Worm (Caenorhabditis elegans) whole organism, L1 larva: ENCODE data around the gene Y102A5C.2.

Source experiments
- C04F5.9 ChIP-seq: sonication (generic microtip); optimal IDR thresholded peaks from 2 replicates; lab custom pipeline; 2016; ENCODE audit warnings: missing genetic modification characterization, missing compliant biosample characterization
- C16A3.4 ChIP-seq: fragments of 150-350 bp; optimal IDR thresholded peaks from 2 replicates; lab custom pipeline; 2014; ENCODE audit warnings: missing biosample characterization, missing genetic modification characterization
- F16B12.6 ChIP-seq: fragments of 150-350 bp; optimal IDR thresholded peaks from 2 replicates; lab custom pipeline; 2014; ENCODE audit warnings: missing biosample characterization, missing genetic modification characterization
- aly-2 ChIP-seq: fragments of 150-350 bp; optimal IDR thresholded peaks from 2 replicates; lab custom pipeline; 2014; ENCODE audit warnings: missing biosample characterization, missing genetic modification characterization
- blmp-1 ChIP-seq: fragments of 150-350 bp; optimal IDR thresholded peaks from 2 replicates; lab custom pipeline; 2014; ENCODE audit warnings: missing biosample characterization, missing genetic modification characterization
- ceh-63 ChIP-seq: fragments of 200-800 bp; sonication (Bioruptor generic); optimal IDR thresholded peaks from 2 replicates; lab custom pipeline; 2018; ENCODE audit warnings: mild to moderate bottlenecking, missing genetic modification characterization, missing compliant biosample characterization
- ceh-8 ChIP-seq: fragments of 200-800 bp; sonication (Bioruptor generic); optimal IDR thresholded peaks from 2 replicates; lab custom pipeline; 2018; ENCODE audit warnings: mild to moderate bottlenecking, missing genetic modification characterization, moderate library complexity, missing compliant biosample characterization
- ceh-82 ChIP-seq, 3 experiments: fragments of 150-350 bp in 1 of 3; sonication (generic microtip) in 2 of 3; optimal IDR thresholded peaks; 2 replicates each; lab custom pipeline; 2014 to 2017; ENCODE audit warnings: missing biosample characterization in 3 of 3, missing genetic modification characterization in 3 of 3
- ceh-88 ChIP-seq: fragments of 200-800 bp; sonication (Bioruptor generic); IDR thresholded peaks from 2 replicates; pipeline ENCODE4 v1.3.6; 2022; ENCODE audit warnings: missing genetic modification characterization, missing compliant biosample characterization
- ceh-90 ChIP-seq: sonication (generic microtip); optimal IDR thresholded peaks from 2 replicates; lab custom pipeline; 2016; ENCODE audit warnings: missing genetic modification characterization, missing compliant biosample characterization
- ces-1 ChIP-seq: fragments of 150-350 bp; optimal IDR thresholded peaks from 2 replicates; lab custom pipeline; 2014; ENCODE audit warnings: missing biosample characterization, missing genetic modification reagents, missing genetic modification characterization
- dpl-1 ChIP-seq, 3 experiments: fragments of 150-350 bp in 2 of 3; sonication (generic microtip) in 1 of 3; optimal IDR thresholded peaks; 2 replicates each; lab custom pipeline; 2014 to 2017; ENCODE audit warnings: missing biosample characterization in 3 of 3, missing genetic modification characterization in 3 of 3, missing genetic modification reagents in 3 of 3
- dsc-1 ChIP-seq: sonication (generic microtip); optimal IDR thresholded peaks from 2 replicates; lab custom pipeline; 2016; ENCODE audit warnings: mild to moderate bottlenecking, missing genetic modification characterization, missing compliant biosample characterization
- efl-1 ChIP-seq, 4 experiments: fragments of 150-350 bp; optimal IDR thresholded peaks in 3 of 4; peaks in 1 of 4; 1 replicate in 1 of 4; 2 replicates in 3 of 4; lab custom pipeline; 2014; ENCODE audit warnings: missing biosample characterization in 2 of 4, missing genetic modification characterization in 2 of 4, missing genetic modification reagents in 2 of 4
- egl-13 ChIP-seq: sonication (generic microtip); optimal IDR thresholded peaks from 2 replicates; lab custom pipeline; 2016; ENCODE audit warnings: missing genotype, missing genetic modification reagents, missing genetic modification characterization, missing compliant biosample characterization
- ets-5 ChIP-seq: fragments of 200-800 bp; sonication (Bioruptor generic); IDR thresholded peaks from 2 replicates; pipeline ENCODE4 v1.3.6; 2022; ENCODE audit warnings: missing genetic modification characterization, missing compliant biosample characterization
- fkh-10 ChIP-seq: sonication (generic microtip); optimal IDR thresholded peaks from 2 replicates; lab custom pipeline; 2017; ENCODE audit warnings: missing biosample characterization, missing genetic modification reagents, missing genetic modification characterization
- fkh-8 ChIP-seq: sonication (generic microtip); optimal IDR thresholded peaks from 2 replicates; lab custom pipeline; 2016; ENCODE audit warnings: mild to moderate bottlenecking, missing genetic modification characterization, missing compliant biosample characterization
- grh-1 ChIP-seq: fragments of 200-800 bp; sonication (Bioruptor generic); IDR thresholded peaks from 2 replicates; pipeline ENCODE4 v1.3.6; 2022; ENCODE audit warnings: missing genetic modification reagents, missing genetic modification characterization, missing compliant biosample characterization
- irx-1 ChIP-seq: sonication (generic microtip); optimal IDR thresholded peaks from 2 replicates; lab custom pipeline; 2016; ENCODE audit warnings: missing genetic modification characterization, missing compliant biosample characterization
- isw-1 ChIP-seq: fragments of 200-800 bp; sonication (Bioruptor generic); IDR thresholded peaks from 2 replicates; pipeline ENCODE4 v1.3.6; 2022; ENCODE audit warnings: missing genetic modification characterization, missing compliant biosample characterization
- jun-1 ChIP-seq: fragments of 150-350 bp; optimal IDR thresholded peaks from 2 replicates; lab custom pipeline; 2014; ENCODE audit warnings: missing biosample characterization, missing genetic modification reagents, missing genetic modification characterization
- lin-13 ChIP-seq: fragments of 150-350 bp; optimal IDR thresholded peaks from 2 replicates; lab custom pipeline; 2014; ENCODE audit warnings: missing biosample characterization, missing genetic modification reagents, missing genetic modification characterization
- lin-39 ChIP-seq: fragments of 150-350 bp; optimal IDR thresholded peaks from 2 replicates; lab custom pipeline; 2014; ENCODE audit warnings: missing biosample characterization, missing genetic modification reagents, missing genetic modification characterization
- lsy-2 ChIP-seq, 2 experiments: fragments of 150-350 bp; optimal IDR thresholded peaks; 2 replicates each; lab custom pipeline; 2014; ENCODE audit warnings: missing biosample characterization in 2 of 2, missing genetic modification characterization in 2 of 2
- mab-9 ChIP-seq: fragments of 200-800 bp; sonication (Bioruptor generic); IDR thresholded peaks from 2 replicates; pipeline ENCODE4 v1.3.6; 2022; ENCODE audit warnings: missing genetic modification reagents, missing genetic modification characterization, missing compliant biosample characterization
- mdl-1 ChIP-seq, 2 experiments: fragments of 150-350 bp; optimal IDR thresholded peaks; 2 replicates each; lab custom pipeline; 2014 to 2017; ENCODE audit warnings: missing biosample characterization in 2 of 2, missing genetic modification characterization in 2 of 2, inconsistent platforms in 1 of 2
- mep-1 ChIP-seq: fragments of 150-350 bp; optimal IDR thresholded peaks from 2 replicates; lab custom pipeline; 2014; ENCODE audit warnings: missing biosample characterization, missing genetic modification characterization
- nhr-11 ChIP-seq: fragments of 150-350 bp; optimal IDR thresholded peaks from 2 replicates; lab custom pipeline; 2014; ENCODE audit warnings: missing biosample characterization, missing genetic modification characterization
- nhr-12 ChIP-seq: sonication (generic microtip); optimal IDR thresholded peaks from 2 replicates; lab custom pipeline; 2017; ENCODE audit warnings: missing biosample characterization, missing genetic modification characterization
- nhr-19 ChIP-seq: fragments of 200-800 bp; sonication (Bioruptor generic); conservative IDR thresholded peaks from 2 replicates; pipeline ENCODE4 v1.3.6; 2022; ENCODE audit warnings: missing genetic modification characterization, missing compliant biosample characterization
- nhr-237 ChIP-seq: fragments of 150-350 bp; optimal IDR thresholded peaks from 2 replicates; lab custom pipeline; 2014; ENCODE audit warnings: missing biosample characterization, missing genetic modification characterization
- nhr-28 ChIP-seq: fragments of 150-350 bp; optimal IDR thresholded peaks from 2 replicates; lab custom pipeline; 2014; ENCODE audit warnings: missing biosample characterization, missing genetic modification characterization
- nhr-85 ChIP-seq: sonication (generic microtip); peaks from one replicate; lab custom pipeline; 2016; ENCODE audit warnings: missing genetic modification characterization, inconsistent platforms, missing compliant biosample characterization
- pag-3 ChIP-seq: sonication (generic microtip); optimal IDR thresholded peaks from 2 replicates; lab custom pipeline; 2017; ENCODE audit warnings: missing genetic modification characterization, mild to moderate bottlenecking, missing compliant biosample characterization, antibody characterized with exemption, borderline replicate concordance; ENCODE audit not compliant: insufficient read depth
- sptf-1 ChIP-seq: fragments of 150-350 bp; optimal IDR thresholded peaks from 2 replicates; lab custom pipeline; 2014; ENCODE audit warnings: missing biosample characterization, missing genetic modification characterization
- tbx-2 ChIP-seq: sonication (generic microtip); optimal IDR thresholded peaks from 2 replicates; lab custom pipeline; 2016; ENCODE audit warnings: missing genetic modification characterization, missing compliant biosample characterization
- unc-130 ChIP-seq: fragments of 150-350 bp; optimal IDR thresholded peaks from 2 replicates; lab custom pipeline; 2017; ENCODE audit warnings: missing biosample characterization, missing genetic modification characterization, inconsistent platforms
- unc-30 ChIP-seq: sonication (generic microtip); optimal IDR thresholded peaks from 2 replicates; lab custom pipeline; 2017; ENCODE audit warnings: missing biosample characterization, missing genetic modification characterization
- unc-98 ChIP-seq: fragments of 200-800 bp; sonication (Bioruptor generic); IDR thresholded peaks from 2 replicates; pipeline ENCODE4 v1.3.6; 2022; ENCODE audit warnings: missing genetic modification characterization, missing compliant biosample characterization
- vab-15 ChIP-seq: sonication (generic microtip); optimal IDR thresholded peaks from 2 replicates; lab custom pipeline; 2017; ENCODE audit warnings: missing genotype, mild to moderate bottlenecking, missing genetic modification characterization, missing compliant biosample characterization
- zag-1 ChIP-seq: fragments of 150-350 bp; optimal IDR thresholded peaks from 2 replicates; lab custom pipeline; 2014; ENCODE audit warnings: missing biosample characterization, missing genetic modification characterization

The Y102A5C.2 gene

DNA sequence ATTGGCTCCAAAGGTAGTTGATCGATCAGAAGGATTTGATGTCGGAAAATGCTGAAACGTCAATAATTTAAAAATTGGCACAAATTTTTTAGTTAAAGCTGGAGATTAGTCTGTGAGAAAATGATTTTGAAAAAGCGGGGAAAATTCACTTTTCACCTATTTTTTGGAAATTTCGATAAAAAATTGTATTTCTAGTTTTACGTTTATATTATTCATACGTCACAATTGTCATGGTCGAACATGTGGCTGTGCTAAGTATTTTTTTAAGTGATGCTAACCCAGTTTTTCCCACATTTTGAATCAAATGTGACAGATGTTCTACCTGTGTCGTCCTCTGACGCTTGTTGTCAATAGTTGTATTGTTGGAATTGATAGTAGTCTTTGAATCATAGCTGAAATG lies 39.0 kb upstream of the Y102A5C.2 start:
- TF ChIP-seq ces-1 (GFP tag; lab: Kevin White, UChicago) = no peak
- no peak for TF ChIP-seq nhr-28
- no peak for TF ChIP-seq C04F5.9 (tag; lab: Kevin White, UChicago)
- no peak for TF ChIP-seq ceh-90 (tag; lab: Kevin White, UChicago)
- TF ChIP-seq tbx-2 (tag; lab: Kevin White, UChicago) = no peak
- no peak for TF ChIP-seq unc-30 (tag; lab: Kevin White, UChicago)
- TF ChIP-seq unc-98 (GFP tag; lab: Robert Waterston, UW) = no peak
- no peak for TF ChIP-seq isw-1 (GFP tag; lab: Robert Waterston, UW)
- TF ChIP-seq fkh-10 = no peak
- no peak for TF ChIP-seq pag-3 (tag; lab: Kevin White, UChicago)
- no peak for TF ChIP-seq F16B12.6
- TF ChIP-seq dpl-1 (GFP tag; optimal IDR thresholded peaks at IDR 0.05; lab: Kevin White, UChicago) = no peak
- TF ChIP-seq nhr-11 (tag; lab: Kevin White, UChicago) = no peak
- no peak for TF ChIP-seq ceh-8
- TF ChIP-seq dsc-1 (tag; lab: Kevin White, UChicago) = no peak
- TF ChIP-seq mab-9 (GFP tag; lab: Robert Waterston, UW) = no peak
- TF ChIP-seq aly-2 (tag; lab: Kevin White, UChicago) = no peak
- no peak for TF ChIP-seq mdl-1 (tag; optimal IDR thresholded peaks at IDR 0.05; lab: Kevin White, UChicago)
- TF ChIP-seq nhr-237 (tag; lab: Kevin White, UChicago) = no peak
- no peak for TF ChIP-seq egl-13 (tag; lab: Kevin White, UChicago)

ce11 chrV:16880054-16880453 lies 38.5 kb upstream of the Y102A5C.2 start, which contains the start of gene F09C6.3:
Gene F09C6.3, minus strand, starts transcription at chrV:16880154.
- TF ChIP-seq lin-13 (GFP tag; lab: Kevin White, UChicago) (no peak), unc-130 (tag; lab: Kevin White, UChicago) (no peak), dpl-1 (GFP tag; optimal IDR thresholded peaks at IDR 0.05; lab: Kevin White, UChicago) (no peak), fkh-10 (no peak), vab-15 (tag; lab: Kevin White, UChicago) (no peak), blmp-1 (tag; lab: Kevin White, UChicago) (no peak), sptf-1 (no peak), ceh-88 (GFP tag; lab: Robert Waterston, UW) (no peak), tbx-2 (tag; lab: Kevin White, UChicago) (no peak), mab-9 (GFP tag; lab: Robert Waterston, UW) (no peak), jun-1 (tag; lab: Kevin White, UChicago) (no peak), ceh-82 (tag; optimal IDR thresholded peaks at IDR 0.05; lab: Kevin White, UChicago) (no peak), C16A3.4 (tag; lab: Kevin White, UChicago) (no peak), lsy-2 (tag; optimal IDR thresholded peaks at IDR 0.05; lab: Kevin White, UChicago) (no peak), nhr-19 (GFP tag; lab: Robert Waterston, UW) (no peak), nhr-12 (tag; lab: Kevin White, UChicago) (no peak), unc-30 (tag; lab: Kevin White, UChicago) (no peak), fkh-8 (no peak), ets-5 (GFP tag; lab: Robert Waterston, UW) (no peak), efl-1 (optimal IDR thresholded peaks at IDR 0.05; lab: Kevin White, UChicago) (no peak), efl-1 (GFP tag; optimal IDR thresholded peaks at IDR 0.05 in 1 of 2; lab: Kevin White, UChicago) (no peak)
- TF ChIP-seq, all 84 proteins: peak for 0

- TF ChIP-seq ceh-8 (no peak), nhr-85 (no peak), dpl-1 (GFP tag; optimal IDR thresholded peaks at IDR 0.05; lab: Kevin White, UChicago) (no peak), fkh-8 (no peak), zag-1 (tag; lab: Kevin White, UChicago) (no peak), mep-1 (tag; lab: Kevin White, UChicago) (no peak), lin-39 (no peak), irx-1 (tag; lab: Kevin White, UChicago) (no peak), nhr-19 (GFP tag; lab: Robert Waterston, UW) (no peak), aly-2 (tag; lab: Kevin White, UChicago) (no peak), ceh-63 (no peak), ets-5 (GFP tag; lab: Robert Waterston, UW) (no peak), grh-1 (no peak), C16A3.4 (tag; lab: Kevin White, UChicago) (no peak), F16B12.6 (no peak), blmp-1 (tag; lab: Kevin White, UChicago) (no peak), ceh-88 (GFP tag; lab: Robert Waterston, UW) (no peak), unc-130 (tag; lab: Kevin White, UChicago) (no peak)
Observed at ce11 chrV:16880679-16881078, 37.9 kb upstream of the Y102A5C.2 start, which contains the start of gene F09C6.14. Gene F09C6.14, plus strand, starts transcription at chrV:16880979.
